In the genomic region with DNA sequence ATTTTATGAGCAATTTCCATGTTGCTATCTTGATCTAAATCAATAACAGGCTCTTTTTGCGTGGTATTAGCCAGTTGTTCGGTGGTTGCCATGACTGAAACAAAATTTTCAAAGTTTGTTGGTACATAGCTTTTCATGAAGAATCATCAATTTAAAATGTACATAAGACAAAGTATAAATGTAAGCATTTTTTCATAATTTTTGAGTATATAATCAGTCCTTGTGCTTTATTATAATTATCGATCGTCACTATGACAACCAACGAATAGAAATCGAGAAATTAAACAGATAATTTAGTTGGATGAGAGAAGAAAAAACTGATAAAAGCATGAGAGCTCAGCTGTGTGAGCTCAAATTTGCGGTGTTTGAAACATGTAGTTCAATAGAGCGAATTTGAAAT, we compare ENCODE assay signal across 2 worm cellular contexts.
TF ChIP-seq lines count a peak whose summit lies in the region.

Gene T22C8.3 (minus strand): TSS at position 101 of the 400 bp plus-strand sequence.

TF ChIP-seq in whole organism, L3 larva, 47 proteins besides CTCF, POLR2A, EP300 and RAD21:
- TF ChIP-seq daf-12 (tag; optimal IDR thresholded peaks at IDR 0.05; lab: Kevin White, UChicago) (no peak), eor-1 (tag; optimal IDR thresholded peaks at IDR 0.05; lab: Kevin White, UChicago) (no peak), skn-1 (tag; optimal IDR thresholded peaks at IDR 0.05; lab: Kevin White, UChicago) (no peak), pha-4 (tag; optimal IDR thresholded peaks at IDR 0.05; lab: Kevin White, UChicago) (peak; percentile 10), fkh-2 (tag; optimal IDR thresholded peaks at IDR 0.05; lab: Kevin White, UChicago) (no peak), nhr-28 (tag; optimal IDR thresholded peaks at IDR 0.05; lab: Kevin White, UChicago) (no peak), nhr-77 (tag; optimal IDR thresholded peaks at IDR 0.05; lab: Kevin White, UChicago) (no peak), nhr-23 (tag; optimal IDR thresholded peaks at IDR 0.05; lab: Kevin White, UChicago) (no peak)
TF ChIP-seq in whole organism, L3 larva: peak in this region for 1.

TF ChIP-seq in whole organism, L4 larva, 104 proteins besides CTCF, POLR2A, EP300 and RAD21:
- TF ChIP-seq nhr-28 (tag; optimal IDR thresholded peaks at IDR 0.05; lab: Kevin White, UChicago) = peak; percentile 14
- no peak for TF ChIP-seq saeg-2 (GFP tag; IDR thresholded peaks at IDR 0.05; lab: Robert Waterston, UW)

Comparison
In these comparisons a context has a peak if more than half of its experiments do, and no peak if none do; other contexts are left out.
1. Of the 28 proteins assayed by ChIP-seq in both whole organism, L4 larva and whole organism, L3 larva: peak only in whole organism, L4 larva: nhr-28; only in whole organism, L3 larva: pha-4; in both: none; in neither: 26.